Worm (Caenorhabditis elegans) whole organism, L3 larva: ENCODE results near the gene bas-1.

Experiments used
- egl-27 ChIP-seq: sonication (generic microtip); optimal IDR thresholded peaks from 4 replicates; lab custom pipeline; 2017; ENCODE audit warnings: missing biosample characterization, missing genetic modification reagents, missing genetic modification characterization
- nhr-11 ChIP-seq: fragments of 150-350 bp; optimal IDR thresholded peaks from 2 replicates; lab custom pipeline; 2014; ENCODE audit warnings: missing biosample characterization, missing genetic modification characterization
- tbx-2 ChIP-seq: sonication (generic microtip); optimal IDR thresholded peaks from 2 replicates; lab custom pipeline; 2016; ENCODE audit warnings: mild to moderate bottlenecking, missing genetic modification characterization, missing compliant biosample characterization

- no peak for TF ChIP-seq tbx-2 (tag; lab: Kevin White, UChicago)
- TF ChIP-seq nhr-11 (tag; lab: Kevin White, UChicago): no peak
- TF ChIP-seq egl-27 (tag; lab: Kevin White, UChicago): no peak
These were observed 44.9 kb downstream of the bas-1 start, which contains the start of gene sdz-21 for ce11 chrIII:5656941-5657340.
